Worm (Caenorhabditis elegans) whole organism, late embryonic: Measurements from ENCODE around the gene dmsr-16.

Experiments
- C08G9.2 ChIP-seq: sonication (generic microtip); optimal IDR thresholded peaks from 2 replicates; lab custom pipeline; 2016; ENCODE audit warnings: mild to moderate bottlenecking, missing genetic modification characterization, moderate library complexity, missing compliant biosample characterization
- ceh-19 ChIP-seq: fragments of 200-800 bp; sonication (Bioruptor generic); optimal IDR thresholded peaks from 2 replicates; lab custom pipeline; 2018; ENCODE audit warnings: mild to moderate bottlenecking, missing genetic modification characterization, missing compliant biosample characterization
- ceh-45 ChIP-seq: fragments of 200-800 bp; sonication (Bioruptor generic); IDR thresholded peaks from 2 replicates; pipeline ENCODE4 v1.3.6; 2022; ENCODE audit warnings: missing genetic modification reagents, missing genetic modification characterization, missing compliant biosample characterization
- ceh-6 ChIP-seq: fragments of 200-800 bp; sonication (Bioruptor generic); optimal IDR thresholded peaks from 2 replicates; lab custom pipeline; 2018; ENCODE audit warnings: mild to moderate bottlenecking, missing genetic modification characterization, missing compliant biosample characterization
- fax-1 ChIP-seq: sonication (generic microtip); optimal IDR thresholded peaks from 2 replicates; lab custom pipeline; 2016; ENCODE audit warnings: missing genotype, missing genetic modification characterization, missing compliant biosample characterization
- nfya-1 ChIP-seq: sonication (generic microtip); optimal IDR thresholded peaks from 2 replicates; lab custom pipeline; 2017; ENCODE audit warnings: missing genetic modification characterization, mild to moderate bottlenecking, missing compliant biosample characterization, antibody characterized with exemption, moderate library complexity
- nhr-232 ChIP-seq: sonication (generic microtip); optimal IDR thresholded peaks from 2 replicates; lab custom pipeline; 2016; ENCODE audit warnings: missing genetic modification characterization, missing compliant biosample characterization
- pha-4 ChIP-seq: fragments of 150-350 bp; optimal IDR thresholded peaks from 2 replicates; lab custom pipeline; 2018; ENCODE audit warnings: missing biosample characterization, missing genetic modification reagents, missing genetic modification characterization
- sox-2 ChIP-seq: fragments of 200-800 bp; sonication (Bioruptor generic); IDR thresholded peaks from 2 replicates; pipeline ENCODE4 v1.3.6; 2022; ENCODE audit warnings: missing genetic modification reagents, missing genetic modification characterization, missing compliant biosample characterization
- sox-4 ChIP-seq: sonication (generic microtip); optimal IDR thresholded peaks from 2 replicates; lab custom pipeline; 2017; ENCODE audit warnings: mild to moderate bottlenecking, missing genetic modification characterization, inconsistent platforms, missing compliant biosample characterization
- syd-9 ChIP-seq: sonication (generic microtip); optimal IDR thresholded peaks from 2 replicates; lab custom pipeline; 2016; ENCODE audit warnings: mild to moderate bottlenecking, missing genetic modification characterization, moderate library complexity, missing compliant biosample characterization
- ttx-3 ChIP-seq: sonication (generic microtip); optimal IDR thresholded peaks from 2 replicates; lab custom pipeline; 2016; ENCODE audit warnings: missing genetic modification reagents, missing genetic modification characterization, missing compliant biosample characterization
- unc-55 ChIP-seq: sonication (generic microtip); optimal IDR thresholded peaks from 2 replicates; lab custom pipeline; 2017; ENCODE audit warnings: missing biosample characterization, missing genetic modification reagents, missing genetic modification characterization
- unc-86 ChIP-seq: sonication (generic microtip); optimal IDR thresholded peaks from 2 replicates; lab custom pipeline; 2016; ENCODE audit warnings: missing genetic modification characterization, missing compliant biosample characterization

DNA sequence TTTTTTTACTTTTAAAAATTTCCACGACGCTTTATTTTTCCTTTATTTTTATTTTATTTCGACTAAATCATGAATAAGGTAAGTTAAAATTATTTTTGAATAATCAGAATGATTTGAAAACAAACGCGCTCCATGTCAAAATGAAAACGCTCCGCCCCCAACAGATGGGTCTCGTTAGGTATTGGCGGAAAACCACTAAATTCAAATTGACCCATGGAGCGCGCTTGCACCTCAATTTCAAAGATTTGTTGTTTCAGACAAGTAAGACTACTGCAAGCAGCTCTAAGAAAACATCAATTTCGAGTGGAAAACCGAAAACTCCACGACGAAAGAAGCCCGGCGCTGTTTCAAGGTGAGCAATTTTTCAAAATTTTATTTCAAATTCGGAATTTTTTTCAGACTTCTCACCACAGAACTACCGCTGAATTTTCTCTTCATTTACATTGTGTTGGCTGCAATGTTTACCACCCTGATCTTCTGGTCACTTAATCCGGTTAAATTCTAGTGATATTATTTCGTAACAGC is 20.9 kb downstream of the dmsr-16 start, which contains the start of gene ZC404.2:
- TF ChIP-seq nfya-1 (tag; lab: Kevin White, UChicago) (no peak), sox-4 (tag; lab: Kevin White, UChicago) (no peak), ceh-45 (GFP tag; lab: Robert Waterston, UW) (no peak), unc-55 (no peak), unc-86 (tag; lab: Kevin White, UChicago) (no peak), ttx-3 (tag; lab: Kevin White, UChicago) (no peak), pha-4 (no peak), syd-9 (tag; lab: Kevin White, UChicago) (no peak), nhr-232 (tag; lab: Kevin White, UChicago) (no peak), sox-2 (no peak), ceh-6 (no peak), fax-1 (tag; lab: Kevin White, UChicago) (no peak), ceh-19 (GFP tag; lab: Kevin White, UChicago) (no peak), C08G9.2 (tag; lab: Kevin White, UChicago) (no peak)
